Fruit fly (Drosophila melanogaster) whole organism, embryonic: Measurements from ENCODE around the gene Syx18.

Source experiments
- Awh ChIP-seq: fragments of 200-800 bp; sonication (Bioruptor generic); IDR thresholded peaks from 2 replicates; pipeline ENCODE4, ENCODE4 v1.3.6; 2022; ENCODE audit warnings: missing biosample characterization, missing genetic modification characterization
- Bteb2 ChIP-seq: fragments of 200-800 bp; sonication (Bioruptor generic); optimal IDR thresholded peaks from 2 replicates; lab custom pipeline; 2016; ENCODE audit warnings: missing biosample characterization, missing genetic modification characterization
- CG1024 ChIP-seq: fragments of 200-800 bp; sonication (Bioruptor generic); IDR thresholded peaks from 2 replicates; pipeline ENCODE4 v1.3.6; 2022; ENCODE audit warnings: missing biosample characterization, missing genetic modification characterization
- CG10959 ChIP-seq: fragments of 200-800 bp; sonication (Bioruptor generic); IDR thresholded peaks from 2 replicates; pipeline ENCODE4 v1.3.6; 2022; ENCODE audit warnings: missing biosample characterization, missing genetic modification characterization
- CG13287 ChIP-seq: fragments of 200-800 bp; sonication (Bioruptor generic); IDR thresholded peaks from 2 replicates; pipeline ENCODE4 v1.3.6; 2022; ENCODE audit warnings: missing biosample characterization, missing genetic modification characterization; ENCODE audit not compliant: partially characterized antibody
- CG13424 ChIP-seq: fragments of 200-800 bp; sonication (Bioruptor generic); optimal IDR thresholded peaks from 2 replicates; lab custom pipeline; 2019; ENCODE audit warnings: missing biosample characterization, mild to moderate bottlenecking, missing genetic modification characterization, moderate library complexity
- CG13624 ChIP-seq: fragments of 200-800 bp; sonication (Bioruptor generic); optimal IDR thresholded peaks from 2 replicates; lab custom pipeline; 2016; ENCODE audit warnings: missing biosample characterization, missing genetic modification characterization
- CG13894 ChIP-seq: fragments of 200-800 bp; sonication (Bioruptor generic); optimal IDR thresholded peaks from 3 replicates; lab custom pipeline; 2018; ENCODE audit warnings: missing biosample characterization, mild to moderate bottlenecking, missing genetic modification characterization, moderate library complexity
- CG14860 ChIP-seq: fragments of 200-800 bp; sonication (Bioruptor generic); IDR thresholded peaks from 3 replicates; pipeline ENCODE4 v1.3.6; 2022; ENCODE audit warnings: missing biosample characterization, missing genetic modification characterization; ENCODE audit not compliant: partially characterized antibody
- CG15479 ChIP-seq: fragments of 200-800 bp; sonication (Bioruptor generic); optimal IDR thresholded peaks from 3 replicates; lab custom pipeline; 2019; ENCODE audit warnings: missing biosample characterization, mild to moderate bottlenecking, missing genetic modification characterization, moderate library complexity
- CG15696 ChIP-seq: fragments of 200-800 bp; sonication (Bioruptor generic); optimal IDR thresholded peaks from 2 replicates; lab custom pipeline; 2019; ENCODE audit warnings: missing biosample characterization, mild to moderate bottlenecking, missing genetic modification characterization, moderate library complexity
- CG18764 ChIP-seq: fragments of 200-800 bp; sonication (Bioruptor generic); optimal IDR thresholded peaks from 3 replicates; lab custom pipeline; 2016; ENCODE audit warnings: missing biosample characterization, missing genetic modification characterization
- CG2875 ChIP-seq: fragments of 200-800 bp; sonication (Bioruptor generic); optimal IDR thresholded peaks from 2 replicates; lab custom pipeline; 2017; ENCODE audit warnings: missing biosample characterization, mild to moderate bottlenecking, missing genetic modification characterization, missing genetic modification reagents
- CG33213 ChIP-seq: fragments of 200-800 bp; sonication (Bioruptor generic); optimal IDR thresholded peaks from 3 replicates; lab custom pipeline; 2016; ENCODE audit warnings: missing biosample characterization, missing genetic modification characterization
- CG3847 ChIP-seq: fragments of 200-800 bp; sonication (Bioruptor generic); IDR thresholded peaks from 2 replicates; pipeline ENCODE4 v1.3.6; 2022; ENCODE audit warnings: missing biosample characterization, missing genetic modification characterization
- CG4282 ChIP-seq: fragments of 200-800 bp; sonication (Bioruptor generic); optimal IDR thresholded peaks from 2 replicates; lab custom pipeline; 2016; ENCODE audit warnings: missing biosample characterization, missing genetic modification characterization
- CG7357 ChIP-seq: fragments of 200-800 bp; sonication (Bioruptor generic); IDR thresholded peaks from 3 replicates; pipeline ENCODE4 v1.3.6; 2022; ENCODE audit warnings: missing biosample characterization, missing genetic modification characterization
- CG8281 ChIP-seq: fragments of 200-800 bp; sonication (Bioruptor generic); optimal IDR thresholded peaks from 2 replicates; lab custom pipeline; 2018; ENCODE audit warnings: missing biosample characterization, mild to moderate bottlenecking, missing genetic modification characterization, moderate library complexity
- CG9797 ChIP-seq: fragments of 200-800 bp; sonication (Bioruptor generic); optimal IDR thresholded peaks from 3 replicates; lab custom pipeline; 2018; ENCODE audit warnings: missing biosample characterization, mild to moderate bottlenecking, missing genetic modification characterization
- D19A ChIP-seq: fragments of 200-800 bp; optimal IDR thresholded peaks from 3 replicates; lab custom pipeline; 2019; ENCODE audit warnings: missing biosample characterization, mild to moderate bottlenecking, missing genetic modification characterization, moderate library complexity
- Dek ChIP-seq: fragments of 200-800 bp; sonication (Bioruptor generic); optimal IDR thresholded peaks from 3 replicates; lab custom pipeline; 2019; ENCODE audit warnings: missing biosample characterization, mild to moderate bottlenecking, missing genetic modification characterization, moderate library complexity
- Dip2 ChIP-seq: fragments of 200-800 bp; sonication (Bioruptor generic); IDR thresholded peaks from 2 replicates; pipeline ENCODE4 v1.3.6; 2022; ENCODE audit warnings: missing biosample characterization, missing genetic modification characterization
- Doc3 ChIP-seq: fragments of 200-800 bp; sonication (Bioruptor generic); IDR thresholded peaks from 3 replicates; pipeline ENCODE4 v1.3.6; 2022; ENCODE audit warnings: missing biosample characterization, missing genetic modification characterization; ENCODE audit not compliant: partially characterized antibody
- ERR ChIP-seq: fragments of 200-800 bp; sonication (Bioruptor generic); optimal IDR thresholded peaks from 2 replicates; lab custom pipeline; 2016; ENCODE audit warnings: missing biosample characterization, missing genetic modification characterization
- Eip74EF ChIP-seq, 2 experiments: fragments of 200-800 bp in 1 of 2; fragments of >200 bp in 1 of 2; sonication (Bioruptor generic) in 1 of 2; optimal IDR thresholded peaks; 2 replicates each; lab custom pipeline; 2017 to 2019; ENCODE audit warnings: missing biosample characterization in 2 of 2, missing genetic modification characterization in 2 of 2, mild to moderate bottlenecking in 1 of 2, moderate library complexity in 1 of 2
- Hr51 ChIP-seq, 2 experiments: fragments of 200-800 bp; sonication (Bioruptor generic); optimal IDR thresholded peaks; 2 replicates in 1 of 2; 3 replicates in 1 of 2; lab custom pipeline; 2016 to 2018; ENCODE audit warnings: missing biosample characterization in 2 of 2, missing genetic modification characterization in 2 of 2, mild to moderate bottlenecking in 1 of 2, moderate library complexity in 1 of 2
- MBD-R2 ChIP-seq: fragments of 200-800 bp; sonication (Bioruptor generic); IDR thresholded peaks from 2 replicates; pipeline ENCODE4 v1.3.6; 2022; ENCODE audit warnings: missing biosample characterization, missing genetic modification characterization
- Med ChIP-seq: fragments of 200-800 bp; sonication (Bioruptor generic); peaks from one replicate; lab custom pipeline; 2016; ENCODE audit warnings: missing biosample characterization, missing genetic modification characterization, mild to moderate bottlenecking, inconsistent platforms, moderate library complexity
- Opbp ChIP-seq: fragments of 200-800 bp; sonication (Bioruptor generic); IDR thresholded peaks from 3 replicates; pipeline ENCODE4 v1.3.6; 2022; ENCODE audit warnings: missing biosample characterization, missing genetic modification characterization; ENCODE audit not compliant: partially characterized antibody
- PHDP ChIP-seq: fragments of 200-800 bp; sonication (Bioruptor generic); optimal IDR thresholded peaks from 3 replicates; lab custom pipeline; 2018; ENCODE audit warnings: missing biosample characterization, mild to moderate bottlenecking, missing genetic modification characterization, moderate library complexity
- Sry-β ChIP-seq: fragments of 200-800 bp; sonication (Bioruptor generic); optimal IDR thresholded peaks from 2 replicates; lab custom pipeline; 2018; ENCODE audit warnings: missing biosample characterization, mild to moderate bottlenecking, missing genetic modification characterization, moderate library complexity
- crc ChIP-seq: fragments of 200-800 bp; sonication (Bioruptor generic); optimal IDR thresholded peaks from 2 replicates; lab custom pipeline; 2016; ENCODE audit warnings: missing biosample characterization, missing genetic modification characterization
- crol ChIP-seq: fragments of 200-800 bp; sonication (Bioruptor generic); IDR thresholded peaks from 2 replicates; pipeline ENCODE4 v1.3.6; 2022; ENCODE audit warnings: missing biosample characterization, missing genetic modification characterization
- her ChIP-seq: fragments of 200-800 bp; sonication (Bioruptor generic); optimal IDR thresholded peaks from 2 replicates; lab custom pipeline; 2016; ENCODE audit warnings: missing biosample characterization, missing genetic modification characterization
- insv ChIP-seq, 2 experiments: fragments of 200-800 bp; sonication (Bioruptor generic); optimal IDR thresholded peaks; 3 replicates each; lab custom pipeline; 2016 to 2018; ENCODE audit warnings: missing biosample characterization in 2 of 2, missing genetic modification characterization in 2 of 2
- ken ChIP-seq: fragments of 200-800 bp; sonication (Bioruptor generic); IDR thresholded peaks from 3 replicates; pipeline ENCODE4 v1.3.6; 2022; ENCODE audit warnings: missing biosample characterization, missing genetic modification characterization
- knrl ChIP-seq: fragments of 200-800 bp; sonication (Bioruptor generic); IDR thresholded peaks from 3 replicates; pipeline ENCODE4 v1.3.6; 2022; ENCODE audit warnings: missing biosample characterization, missing genetic modification characterization; ENCODE audit not compliant: partially characterized antibody
- lab ChIP-seq: fragments of 200-800 bp; sonication (Bioruptor generic); optimal IDR thresholded peaks from 3 replicates; lab custom pipeline; 2017; ENCODE audit warnings: missing biosample characterization, missing genetic modification characterization, mild to moderate bottlenecking, moderate library complexity, missing genetic modification reagents
- luna ChIP-seq: fragments of 200-800 bp; sonication (Bioruptor generic); optimal IDR thresholded peaks from 2 replicates; lab custom pipeline; 2016; ENCODE audit warnings: missing biosample characterization, missing genetic modification characterization
- peb ChIP-seq: fragments of 200-800 bp; sonication (Bioruptor generic); IDR thresholded peaks from 2 replicates; pipeline ENCODE4 v1.3.6; 2022; ENCODE audit warnings: missing biosample characterization, missing genetic modification characterization
- sc ChIP-seq, 3 experiments: fragments of >200 bp in 2 of 3; fragments of 200-800 bp in 1 of 3; sonication (Bioruptor generic) in 1 of 3; optimal IDR thresholded peaks; 2 replicates in 2 of 3; 3 replicates in 1 of 3; lab custom pipeline; 2017; ENCODE audit warnings: mild to moderate bottlenecking in 1 of 3, missing biosample characterization in 1 of 3, missing genetic modification characterization in 1 of 3, missing genetic modification reagents in 1 of 3
- ssp ChIP-seq: fragments of 200-800 bp; sonication (Bioruptor generic); IDR thresholded peaks from 2 replicates; pipeline ENCODE4 v1.3.6; 2022; ENCODE audit warnings: missing biosample characterization, missing genetic modification characterization
- tin ChIP-seq: fragments of 200-800 bp; sonication (Bioruptor generic); optimal IDR thresholded peaks from 3 replicates; lab custom pipeline; 2016; ENCODE audit warnings: missing biosample characterization, missing genetic modification characterization
- tio ChIP-seq: fragments of 200-800 bp; sonication (Bioruptor generic); optimal IDR thresholded peaks from 2 replicates; lab custom pipeline; 2017; ENCODE audit warnings: missing biosample characterization, missing genetic modification characterization, inconsistent platforms
- tna ChIP-seq: fragments of 200-800 bp; sonication (Bioruptor generic); IDR thresholded peaks from 2 replicates; pipeline ENCODE4 v1.3.6; 2022; ENCODE audit warnings: missing biosample characterization, missing genetic modification characterization; ENCODE audit not compliant: partially characterized antibody
- ttk ChIP-seq: fragments of 200-800 bp; sonication (Bioruptor generic); IDR thresholded peaks from 2 replicates; pipeline ENCODE4 v2.1.2; 2022; ENCODE audit warnings: missing biosample characterization, missing genetic modification characterization
- vnd ChIP-seq: fragments of 200-800 bp; sonication (Bioruptor generic); IDR thresholded peaks from 3 replicates; pipeline ENCODE4 v1.3.6; 2022; ENCODE audit warnings: missing biosample characterization, missing genetic modification characterization; ENCODE audit not compliant: partially characterized antibody
- wor ChIP-seq: fragments of 200-800 bp; sonication (Bioruptor generic); IDR thresholded peaks from 2 replicates; pipeline ENCODE4 v1.3.6; 2022; ENCODE audit warnings: missing biosample characterization, missing genetic modification characterization

Gene Syx18

dm6 chr3R:24659173-24659846 is 33.9 kb upstream of the Syx18 start, which contains the start of gene CG31126 (continued):
- TF ChIP-seq knrl (GFP tag; lab: Robert Waterston, UW) (0 out of 3 replicates have a peak, but pooled peaks have one; percentile 9), CG13287 (GFP tag; lab: Robert Waterston, UW) (peak; percentile 76), lab (GFP tag; lab: Kevin White, UChicago) (no peak), ssp (no peak), CG9797 (GFP tag; lab: Kevin White, UChicago) (no peak), CG14860 (peak; percentile 34; the same call in 1 of the 3 replicates), luna (no peak), CG15479 (GFP tag; lab: Kevin White, UChicago) (no peak), tna (GFP tag; lab: Robert Waterston, UW) (no peak), MBD-R2 (GFP tag; lab: Robert Waterston, UW) (peak; percentile 95), CG8281 (tag; lab: Kevin White, UChicago) (no peak), CG13624 (no peak), CG13894 (tag; lab: Kevin White, UChicago) (no peak), insv (GFP tag; optimal IDR thresholded peaks at IDR 0.05; lab: Kevin White, UChicago) (no peak), Hr51 (GFP tag; optimal IDR thresholded peaks at IDR 0.05; lab: Kevin White, UChicago) (no peak), ERR (GFP tag; lab: Kevin White, UChicago) (no peak), D19A (tag; lab: Kevin White, UChicago) (no peak), Dip2 (GFP tag; lab: Robert Waterston, UW) (no peak), CG1024 (GFP tag; lab: Robert Waterston, UW) (no peak), vnd (GFP tag; lab: Robert Waterston, UW) (0 out of 3 replicates have a peak, but pooled peaks have one; percentile 23), peb (GFP tag; lab: Robert Waterston, UW) (no peak), CG15696 (tag; lab: Kevin White, UChicago) (no peak), PHDP (tag; lab: Kevin White, UChicago) (no peak), CG33213 (no peak), CG10959 (GFP tag; lab: Robert Waterston, UW) (no peak), ttk (GFP tag; lab: Robert Waterston, UW) (no peak), Eip74EF (GFP tag; optimal IDR thresholded peaks at IDR 0.05; lab: Kevin White, UChicago) (no peak), sc (optimal IDR thresholded peaks at IDR 0.05; lab: Kevin White, UChicago) (no peak), sc (GFP tag; optimal IDR thresholded peaks at IDR 0.05; lab: Kevin White, UChicago) (no peak), Awh (GFP tag; lab: Robert Waterston, UW) (no peak), crol (GFP tag; lab: Robert Waterston, UW) (no peak), Med (GFP tag; lab: Kevin White, UChicago) (peak; percentile 65), CG18764 (GFP tag; lab: Kevin White, UChicago) (no peak), Opbp (GFP tag; lab: Robert Waterston, UW) (peak; percentile 44; the same call in 2 of the 3 replicates), crc (no peak), CG13424 (tag; lab: Kevin White, UChicago) (no peak), CG2875 (GFP tag; lab: Kevin White, UChicago) (no peak), ken (GFP tag; lab: Robert Waterston, UW) (no peak), tin (GFP tag; lab: Kevin White, UChicago) (no peak), CG7357 (GFP tag; lab: Robert Waterston, UW) (no peak), her (GFP tag; lab: Kevin White, UChicago) (no peak), Bteb2 (GFP tag; lab: Kevin White, UChicago) (no peak), Doc3 (GFP tag; lab: Robert Waterston, UW) (no peak), CG3847 (GFP tag; lab: Robert Waterston, UW) (0 out of 2 replicates have a peak, but pooled peaks have one; percentile 13), tio (no peak), CG4282 (GFP tag; lab: Kevin White, UChicago) (no peak), Sry-β (GFP tag; lab: Kevin White, UChicago) (no peak), wor (GFP tag; lab: Robert Waterston, UW) (no peak), Dek (tag; lab: Kevin White, UChicago) (no peak)
